Fruit fly (Drosophila melanogaster): ENCODE measurements around the gene CG9747.
A peak's percentile ranks its signal among the peaks of the same experiment; 100 is the strongest.

CG9747 gene

dm6 chr3R:30208766-30209484 lies 17.9 kb upstream of the CG9747 start, which contains the start of gene RpS7 (continued):
- TF ChIP-seq Gug (GFP tag; IDR thresholded peaks at IDR 0.05) (peak; percentile 61; the same call in 1 of the 2 replicates), Ets21C (GFP tag; optimal IDR thresholded peaks at IDR 0.05) (peak; percentile 21), achi (GFP tag; optimal IDR thresholded peaks at IDR 0.05) (peak; percentile 80), CG3032 (tag; optimal IDR thresholded peaks at IDR 0.05) (peak; percentile 47), fd59A (GFP tag; optimal IDR thresholded peaks at IDR 0.05) (no peak), CG6792 (GFP tag; optimal IDR thresholded peaks at IDR 0.05) (peak; percentile 35), CG34406 (GFP tag; optimal IDR thresholded peaks at IDR 0.05) (peak; percentile 71), CG6854 (GFP tag; optimal IDR thresholded peaks at IDR 0.05) (peak; percentile 94), Ets96B (tag; optimal IDR thresholded peaks at IDR 0.05) (peak; percentile 39), Hr4 (GFP tag; optimal IDR thresholded peaks at IDR 0.05) (peak; percentile 2), CG4318 (GFP tag; optimal IDR thresholded peaks at IDR 0.05) (no peak), lz (GFP tag; optimal IDR thresholded peaks at IDR 0.05) (peak; percentile 57), Sox102F (GFP tag; optimal IDR thresholded peaks at IDR 0.05) (peak; percentile 73), cyc (GFP tag; optimal IDR thresholded peaks at IDR 0.05) (peak; percentile 42), dsx (GFP tag; optimal IDR thresholded peaks at IDR 0.05; ENCODE audit: poor library complexity, severe bottlenecking) (peak; percentile 17), CG11902 (GFP tag; optimal IDR thresholded peaks at IDR 0.05) (no peak), CG15336 (GFP tag; IDR thresholded peaks at IDR 0.05) (no peak; the same call in 1 of the 2 replicates), CG8319 (GFP tag; optimal IDR thresholded peaks at IDR 0.05) (peak; percentile 61), Blimp-1 (GFP tag; optimal IDR thresholded peaks at IDR 0.05) (peak; percentile 49), acj6 (GFP tag; optimal IDR thresholded peaks at IDR 0.05) (peak; percentile 46), Smox (GFP tag; optimal IDR thresholded peaks at IDR 0.05) (peak; percentile 46), Sox14 (GFP tag; optimal IDR thresholded peaks at IDR 0.05) (peak; percentile 30), CG6276 (GFP tag; optimal IDR thresholded peaks at IDR 0.05) (peak; percentile 39), CG32006 (GFP tag; optimal IDR thresholded peaks at IDR 0.05) (no peak), Eip78C (GFP tag) (peak; percentile 89), CG8119 (GFP tag; IDR thresholded peaks at IDR 0.05) (peak; percentile 42; the same call in 2 of the 3 replicates), eg (GFP tag; IDR thresholded peaks at IDR 0.05) (peak; percentile 79), vri (GFP tag; optimal IDR thresholded peaks at IDR 0.05) (peak; percentile 62), CG8632 (GFP tag; optimal IDR thresholded peaks at IDR 0.05) (peak; percentile 59), Lpt (GFP tag; optimal IDR thresholded peaks at IDR 0.05) (no peak), CG11294 (GFP tag; IDR thresholded peaks at IDR 0.05) (no peak), CG6808 (GFP tag; optimal IDR thresholded peaks at IDR 0.05) (peak; percentile 72), CG3919 (GFP tag; optimal IDR thresholded peaks at IDR 0.05) (peak; percentile 80), CG6163 (GFP tag; IDR thresholded peaks at IDR 0.05) (peak; percentile 69), Sox15 (GFP tag; optimal IDR thresholded peaks at IDR 0.05) (no peak), topi (GFP tag; optimal IDR thresholded peaks at IDR 0.05) (peak; percentile 73), CG11762 (GFP tag; optimal IDR thresholded peaks at IDR 0.05; ENCODE audit: insufficient read depth) (peak; percentile 43), CG7368 (GFP tag; optimal IDR thresholded peaks at IDR 0.05) (peak; percentile 78), Hr38 (GFP tag; optimal IDR thresholded peaks at IDR 0.05) (no peak), dac (GFP tag; optimal IDR thresholded peaks at IDR 0.05) (no peak)

- TF ChIP-seq CG6792 (GFP tag; optimal IDR thresholded peaks at IDR 0.05) (no peak), CG8632 (GFP tag; optimal IDR thresholded peaks at IDR 0.05) (no peak), Gug (GFP tag; IDR thresholded peaks at IDR 0.05) (no peak), fd85E (GFP tag; optimal IDR thresholded peaks at IDR 0.05) (no peak), CG6276 (GFP tag; optimal IDR thresholded peaks at IDR 0.05) (no peak), vri (GFP tag; optimal IDR thresholded peaks at IDR 0.05) (no peak), CG11902 (GFP tag; optimal IDR thresholded peaks at IDR 0.05) (no peak), Sox102F (GFP tag; optimal IDR thresholded peaks at IDR 0.05) (no peak), Blimp-1 (GFP tag; optimal IDR thresholded peaks at IDR 0.05) (no peak), ss (GFP tag; optimal IDR thresholded peaks at IDR 0.05) (no peak), svp (GFP tag) (no peak), Hr4 (GFP tag; optimal IDR thresholded peaks at IDR 0.05) (no peak), topi (GFP tag; optimal IDR thresholded peaks at IDR 0.05) (no peak), esn (GFP tag; optimal IDR thresholded peaks at IDR 0.05) (no peak), CG15336 (GFP tag; IDR thresholded peaks at IDR 0.05) (no peak)
Observed at dm6 chr3R:30208011-30208410, 17.0 kb upstream of the CG9747 start.
